Worm (Caenorhabditis elegans): ENCODE measurements around the gene ver-1.

DNA sequence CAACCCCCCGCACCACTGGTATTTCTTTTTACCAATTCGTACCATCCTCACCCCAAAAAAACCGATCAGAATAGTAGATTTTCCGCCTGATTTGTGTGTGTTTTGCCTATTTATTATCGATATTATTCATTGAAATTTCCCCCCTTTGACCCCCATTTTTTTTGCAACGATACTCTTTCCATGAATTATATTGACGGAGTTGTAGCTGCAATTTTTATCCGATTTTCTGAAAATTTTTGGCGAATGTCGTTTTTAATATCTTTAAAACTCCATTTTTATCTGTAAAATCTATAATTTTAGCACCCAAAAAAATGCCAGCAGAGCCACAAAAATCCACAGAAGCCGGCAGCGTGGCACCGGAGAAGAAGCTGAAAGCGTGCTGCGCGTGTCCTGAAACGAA is 34.1 kb downstream of the ver-1 start, which contains the start of gene cox-17:
- TF ChIP-seq nhr-28 (tag; optimal IDR thresholded peaks at IDR 0.05) (no peak), lin-13 (tag; optimal IDR thresholded peaks at IDR 0.05) (no peak), snpc-4 (tag; optimal IDR thresholded peaks at IDR 0.05) (no peak), nhr-237 (tag; optimal IDR thresholded peaks at IDR 0.05) (no peak), nhr-2 (tag; optimal IDR thresholded peaks at IDR 0.05) (no peak), elt-3 (tag; optimal IDR thresholded peaks at IDR 0.05) (no peak), lsy-2 (tag; optimal IDR thresholded peaks at IDR 0.05) (no peak), sptf-1 (tag; optimal IDR thresholded peaks at IDR 0.05) (no peak), mab-5 (tag; optimal IDR thresholded peaks at IDR 0.05) (no peak), ces-1 (GFP tag; optimal IDR thresholded peaks at IDR 0.05) (no peak), unc-62 (GFP tag; optimal IDR thresholded peaks at IDR 0.05) (no peak), mep-1 (tag; optimal IDR thresholded peaks at IDR 0.05) (no peak)
